Fruit fly (Drosophila melanogaster) whole organism, prepupa: ENCODE data around the gene brm.
A peak's percentile ranks its signal among the peaks of the same experiment; 100 is the strongest.

ENCODE experiments used
- CG10631 ChIP-seq: fragments of 200-800 bp; sonication (Bioruptor generic); optimal IDR thresholded peaks from 2 replicates; lab custom pipeline; 2016; ENCODE audit warnings: missing biosample characterization, missing genetic modification characterization
- CG15336 ChIP-seq: fragments of 200-800 bp; sonication (Bioruptor generic); IDR thresholded peaks from 2 replicates; pipeline ENCODE4 v1.3.6; 2022; ENCODE audit warnings: missing biosample characterization, missing genetic modification characterization
- CG16779 ChIP-seq: fragments of 200-800 bp; sonication (Bioruptor generic); optimal IDR thresholded peaks from 3 replicates; lab custom pipeline; 2017; ENCODE audit warnings: missing biosample characterization, mild to moderate bottlenecking, missing genetic modification characterization
- CG31627 ChIP-seq: fragments of 200-800 bp; sonication (Bioruptor generic); optimal IDR thresholded peaks from 3 replicates; lab custom pipeline; 2016; ENCODE audit warnings: missing biosample characterization, missing genetic modification characterization
- CG32006 ChIP-seq: fragments of 200-800 bp; sonication (Bioruptor generic); optimal IDR thresholded peaks from 3 replicates; lab custom pipeline; 2017; ENCODE audit warnings: missing biosample characterization, mild to moderate bottlenecking, missing genetic modification characterization
- CG34406 ChIP-seq: fragments of 200-800 bp; sonication (Bioruptor generic); optimal IDR thresholded peaks from 3 replicates; lab custom pipeline; 2016; ENCODE audit warnings: missing biosample characterization, missing genetic modification characterization
- CG3919 ChIP-seq: fragments of 200-800 bp; sonication (Bioruptor generic); optimal IDR thresholded peaks from 3 replicates; lab custom pipeline; 2016; ENCODE audit warnings: missing biosample characterization, missing genetic modification characterization
- CG6163 ChIP-seq: fragments of 200-800 bp; sonication (Bioruptor generic); IDR thresholded peaks from 3 replicates; pipeline ENCODE4 v1.3.6; 2022; ENCODE audit warnings: missing biosample characterization, missing genetic modification characterization
- CG6276 ChIP-seq: fragments of 200-800 bp; sonication (Bioruptor generic); optimal IDR thresholded peaks from 2 replicates; lab custom pipeline; 2017; ENCODE audit warnings: missing biosample characterization, mild to moderate bottlenecking, missing genetic modification characterization
- CG6808 ChIP-seq: fragments of 200-800 bp; sonication (Bioruptor generic); optimal IDR thresholded peaks from 3 replicates; lab custom pipeline; 2017; ENCODE audit warnings: missing biosample characterization, missing genetic modification characterization, mild to moderate bottlenecking, moderate library complexity, missing genetic modification reagents
- CG7368 ChIP-seq: fragments of 200-800 bp; sonication (Bioruptor generic); optimal IDR thresholded peaks from 3 replicates; lab custom pipeline; 2016; ENCODE audit warnings: missing biosample characterization, missing genetic modification characterization
- Eip78C ChIP-seq: fragments of 200-800 bp; sonication (Bioruptor generic); peaks from one replicate; lab custom pipeline; 2016; ENCODE audit warnings: missing biosample characterization, missing genetic modification characterization
- Eip93F ChIP-seq: fragments of 200-800 bp; sonication (Bioruptor generic); optimal IDR thresholded peaks from 2 replicates; lab custom pipeline; 2016; ENCODE audit warnings: missing biosample characterization, mild to moderate bottlenecking, missing genetic modification characterization
- Ets21C ChIP-seq: fragments of 200-800 bp; sonication (Bioruptor generic); optimal IDR thresholded peaks from 3 replicates; lab custom pipeline; 2016; ENCODE audit warnings: missing biosample characterization, missing genetic modification characterization
- Ets96B ChIP-seq: fragments of 200-800 bp; optimal IDR thresholded peaks from 2 replicates; lab custom pipeline; 2019; ENCODE audit warnings: missing biosample characterization, mild to moderate bottlenecking, missing genetic modification characterization, moderate library complexity
- Gug ChIP-seq: fragments of 200-800 bp; sonication (Bioruptor generic); IDR thresholded peaks from 2 replicates; pipeline ENCODE4 v1.3.6; 2022; ENCODE audit warnings: missing biosample characterization, missing genetic modification characterization
- Hr38 ChIP-seq: sonication (Bioruptor generic); optimal IDR thresholded peaks from 2 replicates; lab custom pipeline; 2016; ENCODE audit warnings: missing biosample characterization, missing genetic modification characterization
- Hr4 ChIP-seq: fragments of 200-800 bp; sonication (Bioruptor generic); optimal IDR thresholded peaks from 3 replicates; lab custom pipeline; 2016; ENCODE audit warnings: missing biosample characterization, missing genetic modification characterization
- Lpt ChIP-seq: fragments of 200-800 bp; sonication (Bioruptor generic); optimal IDR thresholded peaks from 3 replicates; lab custom pipeline; 2016; ENCODE audit warnings: missing biosample characterization, missing genetic modification characterization
- OdsH ChIP-seq: fragments of 200-800 bp; sonication (Bioruptor generic); optimal IDR thresholded peaks from 3 replicates; lab custom pipeline; 2016; ENCODE audit warnings: missing biosample characterization, missing genetic modification characterization
- Smox ChIP-seq: fragments of 200-800 bp; sonication (Bioruptor generic); optimal IDR thresholded peaks from 3 replicates; lab custom pipeline; 2016; ENCODE audit warnings: missing biosample characterization, missing genetic modification characterization
- Sox14 ChIP-seq: fragments of 200-800 bp; sonication (Bioruptor generic); optimal IDR thresholded peaks from 3 replicates; lab custom pipeline; 2016; ENCODE audit warnings: missing biosample characterization, missing genetic modification characterization
- Sox15 ChIP-seq: fragments of 200-800 bp; sonication (Bioruptor generic); optimal IDR thresholded peaks from 3 replicates; lab custom pipeline; 2016; ENCODE audit warnings: missing biosample characterization, missing genetic modification characterization
- achi ChIP-seq: fragments of 200-800 bp; sonication (Bioruptor generic); optimal IDR thresholded peaks from 3 replicates; lab custom pipeline; 2016; ENCODE audit warnings: missing biosample characterization, missing genetic modification characterization
- acj6 ChIP-seq: fragments of 200-800 bp; sonication (Bioruptor generic); optimal IDR thresholded peaks from 3 replicates; lab custom pipeline; 2016; ENCODE audit warnings: missing biosample characterization, missing genetic modification characterization
- cyc ChIP-seq: fragments of 200-800 bp; sonication (Bioruptor generic); optimal IDR thresholded peaks from 3 replicates; lab custom pipeline; 2016; ENCODE audit warnings: missing biosample characterization, missing genetic modification characterization
- dac ChIP-seq: fragments of 200-800 bp; sonication (Bioruptor generic); optimal IDR thresholded peaks from 2 replicates; lab custom pipeline; 2017; ENCODE audit warnings: missing biosample characterization, mild to moderate bottlenecking, missing genetic modification characterization
- dsx ChIP-seq: fragments of 200-800 bp; optimal IDR thresholded peaks from 3 replicates; lab custom pipeline; 2019; ENCODE audit warnings: missing biosample characterization, mild to moderate bottlenecking, missing genetic modification characterization, moderate library complexity; ENCODE audit not compliant: poor library complexity, severe bottlenecking
- eg ChIP-seq: fragments of 200-800 bp; sonication (Bioruptor generic); IDR thresholded peaks from 3 replicates; pipeline ENCODE4 v1.3.6; 2022; ENCODE audit warnings: missing biosample characterization, missing genetic modification characterization
- esn ChIP-seq: fragments of 200-800 bp; sonication (Bioruptor generic); optimal IDR thresholded peaks from 2 replicates; lab custom pipeline; 2016; ENCODE audit warnings: missing biosample characterization, mild to moderate bottlenecking, missing genetic modification characterization, moderate library complexity
- fd59A ChIP-seq: fragments of 200-800 bp; sonication (Bioruptor generic); optimal IDR thresholded peaks from 2 replicates; lab custom pipeline; 2017; ENCODE audit warnings: missing biosample characterization, mild to moderate bottlenecking, missing genetic modification characterization, missing genetic modification reagents
- fd85E ChIP-seq: fragments of 200-800 bp; sonication (Bioruptor generic); optimal IDR thresholded peaks from 3 replicates; lab custom pipeline; 2016; ENCODE audit warnings: missing biosample characterization, missing genetic modification characterization
- fkh ChIP-seq: fragments of 200-800 bp; sonication (Bioruptor generic); optimal IDR thresholded peaks from 3 replicates; lab custom pipeline; 2017; ENCODE audit warnings: missing biosample characterization, mild to moderate bottlenecking, missing genetic modification characterization, moderate library complexity
- lz ChIP-seq: fragments of 200-800 bp; sonication (Bioruptor generic); optimal IDR thresholded peaks from 3 replicates; lab custom pipeline; 2016; ENCODE audit warnings: missing biosample characterization, missing genetic modification characterization
- net ChIP-seq: fragments of 200-800 bp; sonication (Bioruptor generic); optimal IDR thresholded peaks from 3 replicates; lab custom pipeline; 2016; ENCODE audit warnings: missing biosample characterization, missing genetic modification characterization
- pdm3 ChIP-seq: fragments of 200-800 bp; sonication (Bioruptor generic); optimal IDR thresholded peaks from 3 replicates; lab custom pipeline; 2016; ENCODE audit warnings: missing biosample characterization, missing genetic modification characterization
- salr ChIP-seq, 2 experiments: fragments of 200-800 bp; sonication (Bioruptor generic); optimal IDR thresholded peaks; 3 replicates each; lab custom pipeline; 2016 to 2018; ENCODE audit warnings: missing biosample characterization in 2 of 2, missing genetic modification characterization in 2 of 2, mild to moderate bottlenecking in 1 of 2
- spab ChIP-seq: fragments of 200-800 bp; sonication (Bioruptor generic); optimal IDR thresholded peaks from 2 replicates; lab custom pipeline; 2017; ENCODE audit warnings: missing biosample characterization, mild to moderate bottlenecking, missing genetic modification characterization, missing genetic modification reagents
- ss ChIP-seq, 2 experiments: fragments of 200-800 bp; sonication (Bioruptor generic); optimal IDR thresholded peaks; 2 replicates in 1 of 2; 3 replicates in 1 of 2; lab custom pipeline; 2017 to 2018; ENCODE audit warnings: mild to moderate bottlenecking in 2 of 2, missing biosample characterization in 2 of 2, missing genetic modification characterization in 2 of 2, moderate library complexity in 1 of 2
- svp ChIP-seq: fragments of 200-800 bp; sonication (Bioruptor generic); peaks from one replicate; lab custom pipeline; 2016; ENCODE audit warnings: missing biosample characterization, missing genetic modification characterization
- topi ChIP-seq: fragments of 200-800 bp; sonication (Bioruptor generic); optimal IDR thresholded peaks from 3 replicates; lab custom pipeline; 2016; ENCODE audit warnings: missing biosample characterization, missing genetic modification characterization
- vri ChIP-seq: fragments of 200-800 bp; sonication (Bioruptor generic); optimal IDR thresholded peaks from 3 replicates; lab custom pipeline; 2016; ENCODE audit warnings: missing biosample characterization, mild to moderate bottlenecking, missing genetic modification characterization

Gene brm

DNA sequence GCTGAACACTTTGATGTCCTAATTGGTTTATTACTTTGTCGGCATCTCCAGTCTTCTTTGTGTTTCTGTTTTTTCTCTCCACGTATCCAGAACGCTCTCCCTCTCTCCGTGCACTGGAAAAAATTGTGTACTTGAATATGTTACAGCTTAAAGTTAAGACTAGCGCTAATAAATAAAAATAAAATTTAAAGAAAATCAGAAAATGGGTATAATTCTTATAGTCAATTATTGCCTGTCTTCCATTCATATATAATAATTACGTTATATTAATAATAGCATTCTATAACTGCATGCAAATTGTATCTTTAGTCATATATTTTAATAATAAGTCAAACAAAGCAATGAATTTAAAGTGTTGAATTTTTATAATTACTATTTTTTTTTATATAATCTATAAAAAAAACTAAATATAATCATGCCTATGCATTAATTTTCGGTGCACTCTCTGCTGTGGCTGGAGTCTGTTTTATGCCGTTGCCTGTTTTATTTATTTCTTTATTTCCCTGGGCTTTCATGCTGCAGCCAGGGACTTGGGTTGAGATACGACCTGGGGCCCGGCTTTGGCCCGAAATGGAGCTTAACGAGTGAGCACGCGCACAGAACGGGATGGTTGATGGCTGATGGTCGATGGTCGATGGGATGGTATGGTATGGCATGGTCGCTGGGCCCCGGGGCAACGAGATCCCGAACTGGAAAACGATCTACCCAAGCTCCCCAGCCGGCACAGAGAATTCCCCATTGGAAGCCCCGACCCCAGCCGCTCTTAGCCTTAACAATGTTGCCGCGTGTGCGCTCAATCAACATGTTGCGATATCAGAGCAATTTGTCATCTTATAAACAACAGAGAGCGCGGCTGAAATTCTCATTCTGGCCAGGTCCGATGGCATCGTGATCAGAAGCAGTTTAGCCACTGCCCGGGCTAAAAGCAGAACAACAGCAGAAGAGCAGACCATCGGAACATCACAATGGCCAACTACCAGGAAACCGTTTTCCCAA, 33.4 kb upstream of the brm start (continued):
- TF ChIP-seq spab (GFP tag; lab: Kevin White, UChicago) (peak; percentile 64), esn (GFP tag; lab: Kevin White, UChicago) (peak; percentile 73), Hr38 (GFP tag; lab: Kevin White, UChicago) (no peak), cyc (GFP tag; lab: Kevin White, UChicago) (peak; percentile 36), CG7368 (GFP tag; lab: Kevin White, UChicago) (peak; percentile 17), dsx (peak; percentile 95), lz (GFP tag; lab: Kevin White, UChicago) (peak; percentile 9), Sox15 (GFP tag; lab: Kevin White, UChicago) (no peak), Sox14 (GFP tag; lab: Kevin White, UChicago) (peak; percentile 1), CG6163 (GFP tag; lab: Robert Waterston, UW) (peak; percentile 30; the same call in 2 of the 3 replicates)

DNA sequence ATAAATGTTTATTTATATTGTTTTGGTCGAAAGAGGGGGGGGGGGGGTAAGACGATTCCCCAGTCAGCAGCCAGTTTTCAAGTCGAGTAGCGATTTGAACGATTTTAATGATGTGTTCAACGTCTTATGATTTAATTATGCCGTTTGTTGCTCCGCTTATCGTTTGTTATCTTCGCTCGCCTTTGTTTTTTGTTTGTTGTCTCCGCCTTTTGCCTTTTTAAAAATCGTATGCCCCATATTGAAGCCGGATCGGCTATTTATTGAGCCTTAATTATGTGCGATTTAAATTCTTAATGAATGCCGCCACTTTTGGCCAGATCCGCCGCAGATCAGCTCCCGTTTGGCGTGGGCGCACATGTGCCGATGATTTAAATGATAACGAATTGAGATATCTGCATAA, 31.8 kb upstream of the brm start:
- TF ChIP-seq vri (GFP tag; lab: Kevin White, UChicago) (no peak), dsx (no peak), Ets96B (tag; lab: Kevin White, UChicago) (no peak), eg (GFP tag; lab: Robert Waterston, UW) (no peak), esn (GFP tag; lab: Kevin White, UChicago) (no peak), Hr4 (GFP tag; lab: Kevin White, UChicago) (no peak), Hr38 (GFP tag; lab: Kevin White, UChicago) (no peak), svp (GFP tag; lab: Kevin White, UChicago) (no peak), CG31627 (no peak), dac (GFP tag; lab: Kevin White, UChicago) (no peak), CG32006 (GFP tag; lab: Kevin White, UChicago) (no peak), Lpt (GFP tag; lab: Kevin White, UChicago) (no peak)

DNA sequence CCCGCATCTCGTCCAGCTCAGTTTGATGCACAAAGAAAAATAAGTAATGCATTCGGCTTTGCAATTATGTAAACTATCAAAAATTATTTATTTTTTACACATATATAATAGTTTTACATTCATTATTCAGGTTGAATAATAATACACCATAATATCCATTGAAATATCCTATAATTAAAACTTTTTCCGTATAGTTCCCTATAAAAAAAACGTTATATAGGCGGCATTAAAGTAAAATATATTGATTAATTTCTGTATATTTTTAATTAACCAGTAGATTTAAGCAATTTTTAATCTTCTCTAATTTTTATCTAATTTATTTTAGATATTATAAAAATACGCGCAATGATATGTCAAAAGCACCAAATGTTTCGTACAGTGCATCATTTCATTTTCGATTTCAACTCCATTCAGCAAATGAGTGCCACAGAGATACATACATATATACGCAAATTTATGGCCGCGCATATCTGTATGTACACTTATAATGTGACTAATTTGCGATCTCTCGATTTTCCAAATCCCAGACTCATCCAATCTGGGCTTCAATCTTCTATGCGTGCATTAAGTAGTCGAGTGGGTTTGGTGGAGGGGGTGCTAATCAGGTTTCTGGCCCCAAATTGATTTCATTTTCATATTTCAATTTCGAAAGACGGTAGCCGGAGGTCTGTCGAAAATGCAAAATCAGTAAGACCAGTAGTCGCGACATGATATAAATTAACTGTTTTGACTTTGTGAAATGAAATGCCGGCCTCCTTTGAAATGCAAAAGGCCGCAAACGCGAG, 30.7 kb upstream of the brm start:
- no peak for TF ChIP-seq topi (GFP tag; lab: Kevin White, UChicago)
- TF ChIP-seq CG16779 (tag; lab: Kevin White, UChicago): no peak
- TF ChIP-seq esn (GFP tag; lab: Kevin White, UChicago): peak; percentile 13
- peak; percentile 20 for TF ChIP-seq CG34406 (GFP tag; lab: Kevin White, UChicago)
- TF ChIP-seq CG6276 (GFP tag; lab: Kevin White, UChicago): no peak
- peak; percentile 17 for TF ChIP-seq acj6 (GFP tag; lab: Kevin White, UChicago)
- no peak for TF ChIP-seq Smox (GFP tag; lab: Kevin White, UChicago)
- no peak for TF ChIP-seq Ets21C (GFP tag; lab: Kevin White, UChicago)
- TF ChIP-seq pdm3 (GFP tag; lab: Kevin White, UChicago): no peak
- no peak for TF ChIP-seq fkh (GFP tag; lab: Kevin White, UChicago)
- 0 out of 3 replicates have a peak, but pooled peaks have one; percentile 14 for TF ChIP-seq CG6163 (GFP tag; lab: Robert Waterston, UW)
- peak; percentile 29 for TF ChIP-seq svp (GFP tag; lab: Kevin White, UChicago)
- TF ChIP-seq Gug (GFP tag; lab: Robert Waterston, UW): no peak
- TF ChIP-seq achi: peak; percentile 8
- TF ChIP-seq CG32006 (GFP tag; lab: Kevin White, UChicago): peak; percentile 51
- no peak for TF ChIP-seq fd85E (GFP tag; lab: Kevin White, UChicago)
- no peak for TF ChIP-seq Lpt (GFP tag; lab: Kevin White, UChicago)
- TF ChIP-seq Ets96B (tag; lab: Kevin White, UChicago): peak; percentile 9
- TF ChIP-seq Hr4 (GFP tag; lab: Kevin White, UChicago): no peak
- peak; percentile 28 for TF ChIP-seq CG3919 (GFP tag; lab: Kevin White, UChicago)
- peak; percentile 78 for TF ChIP-seq Eip78C (GFP tag; lab: Kevin White, UChicago)
- no peak for TF ChIP-seq ss (GFP tag; optimal IDR thresholded peaks at IDR 0.05; lab: Kevin White, UChicago)
- no peak for TF ChIP-seq Eip93F
- peak; percentile 24 for TF ChIP-seq OdsH (GFP tag; lab: Kevin White, UChicago)
- no peak for TF ChIP-seq CG6808 (GFP tag; lab: Kevin White, UChicago)
- peak; percentile 41 for TF ChIP-seq CG15336 (GFP tag; lab: Robert Waterston, UW)
- TF ChIP-seq CG10631: no peak
- no peak for TF ChIP-seq fd59A
- no peak for TF ChIP-seq Hr38 (GFP tag; lab: Kevin White, UChicago)
- TF ChIP-seq net: no peak
- TF ChIP-seq lz (GFP tag; lab: Kevin White, UChicago): no peak
- peak in 1 of 2 experiments; percentile 1 for TF ChIP-seq salr (GFP tag; optimal IDR thresholded peaks at IDR 0.05; lab: Kevin White, UChicago)
